Worm (Caenorhabditis elegans) whole organism, late embryonic: ENCODE results near the gene abch-1.
A peak's percentile ranks its signal among the peaks of the same experiment; 100 is the strongest.

ENCODE experiments used
- C08G9.2 ChIP-seq: sonication (generic microtip); optimal IDR thresholded peaks from 2 replicates; lab custom pipeline; 2016; ENCODE audit warnings: mild to moderate bottlenecking, missing genetic modification characterization, moderate library complexity, missing compliant biosample characterization
- C38D4.7 ChIP-seq: fragments of 200-800 bp; sonication (Bioruptor generic); optimal IDR thresholded peaks from 2 replicates; lab custom pipeline; 2018; ENCODE audit warnings: mild to moderate bottlenecking, missing genetic modification characterization, moderate library complexity, missing compliant biosample characterization
- K02D7.2 ChIP-seq: sonication (generic microtip); optimal IDR thresholded peaks from 2 replicates; lab custom pipeline; 2017; ENCODE audit warnings: mild to moderate bottlenecking, missing genetic modification characterization, missing compliant biosample characterization
- Y22D7AL.16 ChIP-seq: sonication (generic microtip); optimal IDR thresholded peaks from 2 replicates; lab custom pipeline; 2016; ENCODE audit warnings: missing genetic modification characterization, missing compliant biosample characterization
- ama-1 ChIP-seq: fragments of 150-350 bp; optimal IDR thresholded peaks from 2 replicates; lab custom pipeline; 2014
- ceh-14 ChIP-seq: sonication (generic microtip); optimal IDR thresholded peaks from 2 replicates; lab custom pipeline; 2016; ENCODE audit warnings: missing genotype, missing genetic modification characterization, missing compliant biosample characterization
- ceh-24 ChIP-seq: sonication (generic microtip); optimal IDR thresholded peaks from 2 replicates; lab custom pipeline; 2016; ENCODE audit warnings: mild to moderate bottlenecking, missing genetic modification characterization, missing compliant biosample characterization
- ceh-34 ChIP-seq: sonication (generic microtip); optimal IDR thresholded peaks from 2 replicates; lab custom pipeline; 2016; ENCODE audit warnings: mild to moderate bottlenecking, missing genetic modification characterization, missing compliant biosample characterization
- ceh-6 ChIP-seq: fragments of 200-800 bp; sonication (Bioruptor generic); optimal IDR thresholded peaks from 2 replicates; lab custom pipeline; 2018; ENCODE audit warnings: mild to moderate bottlenecking, missing genetic modification characterization, missing compliant biosample characterization
- ceh-9 ChIP-seq: sonication (generic microtip); optimal IDR thresholded peaks from 2 replicates; lab custom pipeline; 2016; ENCODE audit warnings: mild to moderate bottlenecking, missing genetic modification characterization, inconsistent platforms, missing compliant biosample characterization
- dmd-4 ChIP-seq: sonication (generic microtip); optimal IDR thresholded peaks from 2 replicates; lab custom pipeline; 2016; ENCODE audit warnings: borderline replicate concordance, missing genetic modification characterization, missing compliant biosample characterization
- dve-1 ChIP-seq: sonication (generic microtip); optimal IDR thresholded peaks from 2 replicates; lab custom pipeline; 2017; ENCODE audit warnings: antibody characterized with exemption, mild to moderate bottlenecking, missing genetic modification characterization, missing compliant biosample characterization
- elt-2 ChIP-seq: sonication (generic microtip); optimal IDR thresholded peaks from 2 replicates; lab custom pipeline; 2016; ENCODE audit warnings: missing genetic modification reagents, missing genetic modification characterization, missing compliant biosample characterization
- elt-4 ChIP-seq: sonication (generic microtip); optimal IDR thresholded peaks from 2 replicates; lab custom pipeline; 2016; ENCODE audit warnings: missing genetic modification characterization, missing compliant biosample characterization
- fax-1 ChIP-seq: sonication (generic microtip); optimal IDR thresholded peaks from 2 replicates; lab custom pipeline; 2016; ENCODE audit warnings: missing genotype, missing genetic modification characterization, missing compliant biosample characterization
- fkh-6 ChIP-seq: sonication (generic microtip); optimal IDR thresholded peaks from 2 replicates; lab custom pipeline; 2016; ENCODE audit warnings: missing genetic modification characterization, missing compliant biosample characterization
- gmeb-2 ChIP-seq: sonication (generic microtip); optimal IDR thresholded peaks from 2 replicates; lab custom pipeline; 2016; ENCODE audit warnings: missing genetic modification characterization, inconsistent platforms, missing compliant biosample characterization
- hlh-13 ChIP-seq: fragments of 200-800 bp; sonication (Bioruptor generic); optimal IDR thresholded peaks from 2 replicates; lab custom pipeline; 2018; ENCODE audit warnings: mild to moderate bottlenecking, missing genetic modification characterization, missing compliant biosample characterization
- hlh-15 ChIP-seq: sonication (generic microtip); optimal IDR thresholded peaks from 2 replicates; lab custom pipeline; 2016; ENCODE audit warnings: missing genetic modification characterization, missing compliant biosample characterization
- hlh-30 ChIP-seq: sonication (generic microtip); optimal IDR thresholded peaks from 2 replicates; lab custom pipeline; 2017; ENCODE audit warnings: antibody characterized with exemption, missing genetic modification characterization, missing compliant biosample characterization; ENCODE audit not compliant: insufficient read depth
- hlh-6 ChIP-seq: sonication (generic microtip); optimal IDR thresholded peaks from 2 replicates; lab custom pipeline; 2016; ENCODE audit warnings: missing genotype, missing genetic modification characterization, missing compliant biosample characterization
- hlh-8 ChIP-seq: sonication (generic microtip); optimal IDR thresholded peaks from 2 replicates; lab custom pipeline; 2016; ENCODE audit warnings: missing genotype, missing genetic modification characterization, missing compliant biosample characterization
- madf-2 ChIP-seq: sonication (generic microtip); optimal IDR thresholded peaks from 2 replicates; lab custom pipeline; 2017; ENCODE audit warnings: missing genetic modification characterization, missing compliant biosample characterization
- nfya-1 ChIP-seq: sonication (generic microtip); optimal IDR thresholded peaks from 2 replicates; lab custom pipeline; 2017; ENCODE audit warnings: missing genetic modification characterization, mild to moderate bottlenecking, missing compliant biosample characterization, antibody characterized with exemption, moderate library complexity
- nhr-11 ChIP-seq: fragments of 150-350 bp; optimal IDR thresholded peaks from 2 replicates; lab custom pipeline; 2014; ENCODE audit warnings: missing biosample characterization, missing genetic modification characterization
- pag-3 ChIP-seq: sonication (generic microtip); optimal IDR thresholded peaks from 2 replicates; lab custom pipeline; 2016; ENCODE audit warnings: missing compliant biosample characterization, missing genetic modification characterization, borderline replicate concordance
- pax-1 ChIP-seq: fragments of 150-350 bp; optimal IDR thresholded peaks from 2 replicates; lab custom pipeline; 2014; ENCODE audit warnings: missing biosample characterization, missing genetic modification characterization
- pha-4 ChIP-seq: fragments of 150-350 bp; optimal IDR thresholded peaks from 2 replicates; lab custom pipeline; 2018; ENCODE audit warnings: missing biosample characterization, missing genetic modification reagents, missing genetic modification characterization
- pqm-1 ChIP-seq: sonication (generic microtip); optimal IDR thresholded peaks from 2 replicates; lab custom pipeline; 2016; ENCODE audit warnings: missing genetic modification characterization, missing compliant biosample characterization
- pros-1 ChIP-seq: fragments of 150-350 bp; optimal IDR thresholded peaks from 2 replicates; lab custom pipeline; 2014; ENCODE audit warnings: missing biosample characterization, missing genetic modification reagents, missing genetic modification characterization
- ref-2 ChIP-seq: sonication (generic microtip); optimal IDR thresholded peaks from 2 replicates; lab custom pipeline; 2016; ENCODE audit warnings: missing genetic modification characterization, missing compliant biosample characterization
- rnt-1 ChIP-seq: sonication (generic microtip); optimal IDR thresholded peaks from 2 replicates; lab custom pipeline; 2016; ENCODE audit warnings: missing genetic modification characterization, missing compliant biosample characterization
- sox-4 ChIP-seq: sonication (generic microtip); optimal IDR thresholded peaks from 2 replicates; lab custom pipeline; 2017; ENCODE audit warnings: mild to moderate bottlenecking, missing genetic modification characterization, inconsistent platforms, missing compliant biosample characterization
- tbx-2 ChIP-seq: sonication (generic microtip); optimal IDR thresholded peaks from 2 replicates; lab custom pipeline; 2016; ENCODE audit warnings: missing genetic modification characterization, missing compliant biosample characterization
- tbx-7 ChIP-seq: sonication (generic microtip); optimal IDR thresholded peaks from 2 replicates; lab custom pipeline; 2016; ENCODE audit warnings: missing genotype, missing genetic modification characterization, missing compliant biosample characterization
- ttx-3 ChIP-seq: sonication (generic microtip); optimal IDR thresholded peaks from 2 replicates; lab custom pipeline; 2016; ENCODE audit warnings: missing genetic modification reagents, missing genetic modification characterization, missing compliant biosample characterization
- unc-3 ChIP-seq, 2 experiments: fragments of 200-800 bp in 1 of 2; sonication (Bioruptor generic) in 1 of 2; sonication (generic microtip) in 1 of 2; conservative IDR thresholded peaks in 1 of 2; optimal IDR thresholded peaks in 1 of 2; 2 replicates each; pipeline versions ENCODE4 v1.3.6 to Lab custom; 2016 to 2022; ENCODE audit warnings: missing compliant biosample characterization in 2 of 2, missing genetic modification characterization in 2 of 2, missing genetic modification reagents in 1 of 2
- unc-55 ChIP-seq: sonication (generic microtip); optimal IDR thresholded peaks from 2 replicates; lab custom pipeline; 2017; ENCODE audit warnings: missing biosample characterization, missing genetic modification reagents, missing genetic modification characterization

Gene abch-1

DNA sequence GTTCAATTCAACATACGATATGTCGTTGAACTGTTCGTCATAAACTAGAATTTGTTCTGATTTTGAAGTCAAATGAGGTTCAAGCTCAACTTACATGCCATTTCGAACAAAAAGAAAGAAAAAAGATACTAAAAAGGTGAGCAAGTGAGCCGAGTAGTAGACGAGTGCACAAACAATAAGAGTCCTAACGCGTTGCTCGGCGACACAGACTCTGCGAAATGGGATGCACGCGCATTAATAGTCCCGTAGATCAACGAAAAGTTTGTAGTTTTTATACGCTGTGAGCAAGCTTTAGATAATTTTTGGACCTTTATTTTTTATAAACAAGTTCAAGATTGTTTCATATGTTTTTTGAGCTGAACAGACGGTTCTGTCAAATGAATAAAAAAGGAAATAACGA lies 2.8 kb downstream of the abch-1 start, which contains the start of gene C56E6.4:
C56E6.4 (minus strand) TSS at position 101 of the 400 bp plus-strand sequence.
- no peak for TF ChIP-seq fax-1 (tag; lab: Kevin White, UChicago)
- TF ChIP-seq elt-4 (tag; lab: Kevin White, UChicago), result no peak
- TF ChIP-seq pros-1 (tag; lab: Kevin White, UChicago), result no peak
- no peak for TF ChIP-seq pax-1
- no peak for TF ChIP-seq ceh-24 (tag; lab: Kevin White, UChicago)
- no peak for TF ChIP-seq dve-1
- TF ChIP-seq ceh-14 (tag; lab: Kevin White, UChicago), result no peak
- no peak for TF ChIP-seq rnt-1 (tag; lab: Kevin White, UChicago)
- no peak for TF ChIP-seq ceh-9 (tag; lab: Kevin White, UChicago)
- no peak for TF ChIP-seq unc-3 (GFP tag; conservative IDR thresholded peaks at IDR 0.05; lab: Robert Waterston, UW)
- no peak for TF ChIP-seq unc-3 (tag; optimal IDR thresholded peaks at IDR 0.05; lab: Kevin White, UChicago)
- TF ChIP-seq ttx-3 (tag; lab: Kevin White, UChicago), result no peak
- TF ChIP-seq ceh-34 (tag; lab: Kevin White, UChicago), result no peak

ce11 chrII:6526136-6526684 lies 5.2 kb downstream of the abch-1 start:
- TF ChIP-seq pag-3 (no peak), nhr-11 (tag; lab: Kevin White, UChicago) (no peak), gmeb-2 (tag; lab: Kevin White, UChicago) (no peak), fax-1 (tag; lab: Kevin White, UChicago) (no peak), tbx-2 (tag; lab: Kevin White, UChicago) (no peak), pha-4 (tag; lab: Kevin White, UChicago) (no peak), ceh-9 (tag; lab: Kevin White, UChicago) (no peak), Y22D7AL.16 (tag; lab: Kevin White, UChicago) (no peak), hlh-15 (tag; lab: Kevin White, UChicago) (no peak), hlh-13 (GFP tag; lab: Kevin White, UChicago) (no peak), hlh-8 (tag; lab: Kevin White, UChicago) (no peak), tbx-7 (tag; lab: Kevin White, UChicago) (no peak), C08G9.2 (tag; lab: Kevin White, UChicago) (no peak), hlh-6 (tag; lab: Kevin White, UChicago) (no peak), C38D4.7 (no peak), pqm-1 (tag; lab: Kevin White, UChicago) (no peak)

ce11 chrII:6524501-6524977 lies 6.9 kb downstream of the abch-1 start, which contains the start of gene C56E6.2:
Gene C56E6.2 (plus strand): TSS chrII:6524927.
- TF ChIP-seq nfya-1 (tag; lab: Kevin White, UChicago) (no peak), elt-2 (tag; lab: Kevin White, UChicago) (peak; percentile 53), unc-55 (peak; percentile 13)
- TF ChIP-seq, all 69 proteins: peak for 2

DNA sequence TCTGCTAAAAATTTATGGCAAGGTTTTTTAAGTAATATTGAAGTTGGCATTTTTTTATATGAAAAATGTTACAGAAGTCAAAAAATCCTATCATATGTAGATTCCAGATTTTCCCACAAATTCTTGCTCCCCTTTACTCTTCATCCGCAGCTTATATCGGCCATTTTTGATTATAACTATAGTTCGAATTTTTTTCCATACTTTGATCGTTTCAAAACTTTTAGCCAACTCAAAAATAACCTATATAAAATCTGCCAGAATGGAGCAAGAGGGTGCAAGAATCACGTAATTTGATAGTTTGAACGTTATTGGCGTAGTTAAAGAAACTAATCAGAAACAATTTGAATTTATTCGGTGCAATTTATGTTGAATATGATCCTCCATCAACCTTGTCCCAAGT lies 7.5 kb downstream of the abch-1 start:
- TF ChIP-seq unc-55, result no peak
- no peak for TF ChIP-seq K02D7.2 (tag; lab: Kevin White, UChicago)
- no peak for TF ChIP-seq ceh-34 (tag; lab: Kevin White, UChicago)
- no peak for TF ChIP-seq pax-1
- no peak for TF ChIP-seq ama-1 (lab: Kevin White, UChicago)
- no peak for TF ChIP-seq gmeb-2 (tag; lab: Kevin White, UChicago)
- TF ChIP-seq ceh-6 (GFP tag; lab: Kevin White, UChicago), result no peak
- no peak for TF ChIP-seq hlh-30 (tag; lab: Kevin White, UChicago)
- TF ChIP-seq ref-2, result no peak
- TF ChIP-seq elt-2 (tag; lab: Kevin White, UChicago), result no peak
- TF ChIP-seq fkh-6 (tag; lab: Kevin White, UChicago), result no peak
- TF ChIP-seq ceh-24 (tag; lab: Kevin White, UChicago), result no peak
- TF ChIP-seq rnt-1 (tag; lab: Kevin White, UChicago), result no peak
- no peak for TF ChIP-seq sox-4 (tag; lab: Kevin White, UChicago)
- no peak for TF ChIP-seq dmd-4 (tag; lab: Kevin White, UChicago)
- TF ChIP-seq Y22D7AL.16 (tag; lab: Kevin White, UChicago), result no peak
- TF ChIP-seq unc-3 (GFP tag; conservative IDR thresholded peaks at IDR 0.05; lab: Robert Waterston, UW), result no peak
- no peak for TF ChIP-seq unc-3 (tag; optimal IDR thresholded peaks at IDR 0.05; lab: Kevin White, UChicago)
- TF ChIP-seq madf-2, result no peak
